Worm (Caenorhabditis elegans): ENCODE data around the gene let-756.

let-756 gene

ce11 chrIII:6406829-6407228 is at the start of gene let-756:
TSS of gene let-756 (plus strand) at chrIII:6407129.
- TF ChIP-seq snpc-4 (tag; optimal IDR thresholded peaks at IDR 0.05) = no peak
- TF ChIP-seq ztf-11 (tag; optimal IDR thresholded peaks at IDR 0.05) = no peak
- no peak for TF ChIP-seq sem-2 (GFP tag; optimal IDR thresholded peaks at IDR 0.05)
- no peak for TF ChIP-seq elt-1 (tag; optimal IDR thresholded peaks at IDR 0.05; ENCODE audit: borderline replicate concordance, insufficient read depth)
- no peak for TF ChIP-seq ceh-39 (tag; optimal IDR thresholded peaks at IDR 0.05)
- no peak for TF ChIP-seq nhr-12 (tag; optimal IDR thresholded peaks at IDR 0.05)
- TF ChIP-seq ceh-83 (GFP tag; optimal IDR thresholded peaks at IDR 0.05) = no peak
- TF ChIP-seq blmp-1 (tag; optimal IDR thresholded peaks at IDR 0.05) = no peak
- TF ChIP-seq nhr-2 (tag; optimal IDR thresholded peaks at IDR 0.05) = no peak
- no peak for TF ChIP-seq nhr-237 (tag; optimal IDR thresholded peaks at IDR 0.05)
- no peak for TF ChIP-seq lsy-2 (tag; optimal IDR thresholded peaks at IDR 0.05)
- TF ChIP-seq mls-2 (tag; optimal IDR thresholded peaks at IDR 0.05) = no peak
- no peak for TF ChIP-seq flh-1 (GFP tag; optimal IDR thresholded peaks at IDR 0.05)
- TF ChIP-seq unc-120 (tag; optimal IDR thresholded peaks at IDR 0.05; ENCODE audit: poor library complexity, severe bottlenecking) = no peak
- no peak for TF ChIP-seq ces-1 (GFP tag; optimal IDR thresholded peaks at IDR 0.05)
- TF ChIP-seq elt-3 (tag; optimal IDR thresholded peaks at IDR 0.05) = no peak
- TF ChIP-seq bed-3 (GFP tag; optimal IDR thresholded peaks at IDR 0.05) = no peak
- TF ChIP-seq drap-1 (GFP tag; optimal IDR thresholded peaks at IDR 0.05) = no peak
- TF ChIP-seq lin-13 (tag; optimal IDR thresholded peaks at IDR 0.05) = no peak
- no peak for TF ChIP-seq mep-1 (tag; optimal IDR thresholded peaks at IDR 0.05)

ce11 chrIII:6358704-6359103 is 48.2 kb upstream of the let-756 start:
- TF ChIP-seq zip-8 (tag; optimal IDR thresholded peaks at IDR 0.05) (no peak), unc-120 (tag; optimal IDR thresholded peaks at IDR 0.05; ENCODE audit: poor library complexity, severe bottlenecking) (no peak), nhr-28 (tag; optimal IDR thresholded peaks at IDR 0.05) (no peak), cnd-1 (tag; optimal IDR thresholded peaks at IDR 0.05) (no peak), hlh-1 (tag; optimal IDR thresholded peaks at IDR 0.05) (no peak), blmp-1 (tag; optimal IDR thresholded peaks at IDR 0.05) (no peak), ces-1 (GFP tag; optimal IDR thresholded peaks at IDR 0.05) (no peak), ham-2 (GFP tag; optimal IDR thresholded peaks at IDR 0.05) (no peak), ceh-43 (GFP tag; optimal IDR thresholded peaks at IDR 0.05) (no peak), flh-1 (GFP tag; optimal IDR thresholded peaks at IDR 0.05) (no peak), mls-2 (tag; optimal IDR thresholded peaks at IDR 0.05) (no peak), lsy-2 (tag; optimal IDR thresholded peaks at IDR 0.05) (no peak), lin-13 (tag; optimal IDR thresholded peaks at IDR 0.05) (no peak), unc-62 (GFP tag; optimal IDR thresholded peaks at IDR 0.05) (no peak), unc-39 (tag; optimal IDR thresholded peaks at IDR 0.05) (no peak)

- TF ChIP-seq nhr-76 (tag; optimal IDR thresholded peaks at IDR 0.05) (no peak), sem-2 (GFP tag; optimal IDR thresholded peaks at IDR 0.05) (no peak), nhr-28 (tag; optimal IDR thresholded peaks at IDR 0.05) (no peak), ces-1 (GFP tag; optimal IDR thresholded peaks at IDR 0.05) (no peak), cnd-1 (tag; optimal IDR thresholded peaks at IDR 0.05) (no peak), unc-62 (GFP tag; optimal IDR thresholded peaks at IDR 0.05) (no peak), ceh-83 (GFP tag; optimal IDR thresholded peaks at IDR 0.05) (no peak), bed-3 (GFP tag; optimal IDR thresholded peaks at IDR 0.05) (no peak), blmp-1 (tag; optimal IDR thresholded peaks at IDR 0.05) (no peak), elt-3 (tag; optimal IDR thresholded peaks at IDR 0.05) (no peak), ham-2 (GFP tag; optimal IDR thresholded peaks at IDR 0.05) (no peak), drap-1 (GFP tag; optimal IDR thresholded peaks at IDR 0.05) (no peak), ceh-39 (tag; optimal IDR thresholded peaks at IDR 0.05) (no peak), mep-1 (tag; optimal IDR thresholded peaks at IDR 0.05) (no peak), lin-32 (GFP tag; optimal IDR thresholded peaks at IDR 0.05) (no peak), unc-39 (tag; optimal IDR thresholded peaks at IDR 0.05) (no peak)
These were observed 47.6 kb upstream of the let-756 start for ce11 chrIII:6359171-6359854.

ce11 chrIII:6360114-6360513 is 46.8 kb upstream of the let-756 start:
- TF ChIP-seq ztf-11 (tag; optimal IDR thresholded peaks at IDR 0.05) (no peak), cnd-1 (tag; optimal IDR thresholded peaks at IDR 0.05) (no peak), flh-1 (GFP tag; optimal IDR thresholded peaks at IDR 0.05) (no peak), ceh-43 (GFP tag; optimal IDR thresholded peaks at IDR 0.05) (no peak), ceh-39 (tag; optimal IDR thresholded peaks at IDR 0.05) (no peak), bed-3 (GFP tag; optimal IDR thresholded peaks at IDR 0.05) (no peak), sptf-1 (tag; optimal IDR thresholded peaks at IDR 0.05) (no peak), unc-39 (tag; optimal IDR thresholded peaks at IDR 0.05) (no peak), lin-13 (tag; optimal IDR thresholded peaks at IDR 0.05) (no peak), pha-4 (tag; optimal IDR thresholded peaks at IDR 0.05) (no peak), nhr-237 (tag; optimal IDR thresholded peaks at IDR 0.05) (no peak), zip-8 (tag; optimal IDR thresholded peaks at IDR 0.05) (no peak), M03D4.4 (tag; optimal IDR thresholded peaks at IDR 0.05) (no peak), elt-3 (tag; optimal IDR thresholded peaks at IDR 0.05) (no peak), mep-1 (tag; optimal IDR thresholded peaks at IDR 0.05) (no peak), sem-2 (GFP tag; optimal IDR thresholded peaks at IDR 0.05) (no peak), blmp-1 (tag; optimal IDR thresholded peaks at IDR 0.05) (no peak), ces-1 (GFP tag; optimal IDR thresholded peaks at IDR 0.05) (no peak)
